Worm (Caenorhabditis elegans): Measurements from ENCODE around the gene F55C12.6.

F55C12.6 gene

ce11 chrII:5876053-5876452, at the start of gene F55C12.6:
F55C12.6 (minus strand) TSS chrII:5876153.
- TF ChIP-seq mab-5 (tag; optimal IDR thresholded peaks at IDR 0.05) (no peak), sma-9 (GFP tag; optimal IDR thresholded peaks at IDR 0.05) (no peak), sma-9 (tag; optimal IDR thresholded peaks at IDR 0.05) (no peak), ceh-16 (tag; optimal IDR thresholded peaks at IDR 0.05) (no peak)

ce11 chrII:5921620-5922019, 45.7 kb upstream of the F55C12.6 start, which contains the start of gene vrk-1:
vrk-1 (plus strand) TSS chrII:5921967.
- TF ChIP-seq elt-1 (tag; optimal IDR thresholded peaks at IDR 0.05) (no peak), snpc-4 (tag; optimal IDR thresholded peaks at IDR 0.05) (no peak), lin-39 (tag; optimal IDR thresholded peaks at IDR 0.05) (no peak), sma-3 (GFP tag; optimal IDR thresholded peaks at IDR 0.05) (no peak), unc-62 (GFP tag; optimal IDR thresholded peaks at IDR 0.05) (no peak)

DNA sequence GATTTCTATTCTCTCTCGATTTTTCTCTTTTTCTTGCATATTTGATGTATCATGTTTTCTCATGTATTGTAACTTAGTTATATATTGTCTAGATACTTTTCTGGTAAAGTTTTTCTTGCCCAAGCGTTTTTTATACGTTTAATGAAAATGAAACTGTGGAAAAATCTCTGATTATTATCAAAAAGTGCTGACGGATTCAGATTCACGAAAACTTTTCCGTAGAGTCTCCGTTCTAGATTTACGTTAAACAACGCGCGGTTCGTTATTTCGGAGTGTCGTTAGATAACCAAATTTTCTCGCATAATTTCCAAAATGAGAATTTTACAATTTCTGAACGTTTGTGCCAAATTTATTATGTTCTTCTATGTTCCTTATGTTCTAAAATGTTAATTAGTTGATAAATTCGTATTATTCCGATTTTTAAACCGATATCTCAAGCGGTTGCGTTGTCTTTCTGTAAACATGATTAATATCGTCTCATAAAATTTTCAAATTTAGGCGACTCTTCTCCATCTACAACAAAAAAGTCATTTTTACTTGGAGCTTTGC, 42.3 kb upstream of the F55C12.6 start, which contains the start of gene ptp-2:
Gene ptp-2, plus strand, starts transcription at position 499 of the 549 bp plus-strand sequence.
- TF ChIP-seq nhr-6 (tag; optimal IDR thresholded peaks at IDR 0.05) (no peak), nhr-25 (tag; optimal IDR thresholded peaks at IDR 0.05) (no peak), nhr-129 (tag; optimal IDR thresholded peaks at IDR 0.05) (peak; percentile 38), Y55F3AM.14 (GFP tag; optimal IDR thresholded peaks at IDR 0.05) (no peak), peb-1 (tag; optimal IDR thresholded peaks at IDR 0.05) (no peak), sma-3 (GFP tag; optimal IDR thresholded peaks at IDR 0.05) (no peak), ceh-16 (tag; optimal IDR thresholded peaks at IDR 0.05) (no peak), gmeb-1 (tag; optimal IDR thresholded peaks at IDR 0.05) (peak; percentile 25), ztf-4 (tag; optimal IDR thresholded peaks at IDR 0.05) (peak; percentile 49), crh-2 (tag; optimal IDR thresholded peaks at IDR 0.05) (no peak), elt-3 (tag; optimal IDR thresholded peaks at IDR 0.05) (no peak), mdl-1 (tag; optimal IDR thresholded peaks at IDR 0.05) (no peak), alr-1 (tag; optimal IDR thresholded peaks at IDR 0.05) (no peak), unc-55 (GFP tag; optimal IDR thresholded peaks at IDR 0.05) (peak; percentile 48), lin-13 (GFP tag; optimal IDR thresholded peaks at IDR 0.05) (peak; percentile 19), lin-39 (tag; optimal IDR thresholded peaks at IDR 0.05) (no peak), nhr-237 (tag; optimal IDR thresholded peaks at IDR 0.05) (no peak), aly-2 (tag; optimal IDR thresholded peaks at IDR 0.05) (no peak), sma-9 (GFP tag; optimal IDR thresholded peaks at IDR 0.05) (no peak), sma-9 (tag; optimal IDR thresholded peaks at IDR 0.05) (no peak), ceh-82 (tag; optimal IDR thresholded peaks at IDR 0.05) (no peak), ama-1 (optimal IDR thresholded peaks at IDR 0.05) (peak; percentile 19), skn-1 (tag; optimal IDR thresholded peaks at IDR 0.05) (no peak), zag-1 (tag; optimal IDR thresholded peaks at IDR 0.05) (no peak), nhr-11 (tag; optimal IDR thresholded peaks at IDR 0.05) (no peak), lsy-2 (tag; optimal IDR thresholded peaks at IDR 0.05) (peak in 1 of 2 experiments; percentile 66), C34F6.9 (tag; optimal IDR thresholded peaks at IDR 0.05) (peak; percentile 69), fos-1 (tag; optimal IDR thresholded peaks at IDR 0.05) (no peak), nhr-23 (tag; optimal IDR thresholded peaks at IDR 0.05) (no peak), lin-11 (tag; optimal IDR thresholded peaks at IDR 0.05) (no peak), ZK546.5 (tag; optimal IDR thresholded peaks at IDR 0.05) (no peak), F13H6.1 (tag; optimal IDR thresholded peaks at IDR 0.05) (no peak)

DNA sequence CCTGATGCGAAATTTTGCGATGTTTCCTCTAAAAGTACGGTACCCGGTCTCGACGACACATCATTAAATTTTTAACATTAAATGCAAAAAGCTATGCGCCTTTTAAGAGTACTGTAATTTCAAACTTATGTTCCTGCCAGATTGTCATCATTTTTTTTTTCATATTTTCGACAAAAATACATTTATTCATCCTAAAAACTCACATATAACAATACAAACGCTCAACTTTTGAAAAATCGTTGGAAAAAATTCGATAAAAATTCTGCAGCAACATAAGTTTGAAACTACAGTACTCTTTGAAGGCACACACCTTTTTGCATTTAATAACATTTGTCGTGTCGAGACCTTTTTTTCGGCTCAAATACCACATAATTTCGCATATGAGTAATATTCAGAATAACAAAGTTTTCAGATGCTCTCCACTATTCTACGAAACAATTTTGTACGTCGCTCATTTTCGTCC, 41.1 kb upstream of the F55C12.6 start, which contains the start of gene frh-1:
Gene frh-1, plus strand, starts transcription at position 413 of the 463 bp plus-strand sequence.
- TF ChIP-seq blmp-1 (tag; optimal IDR thresholded peaks at IDR 0.05; ENCODE audit: insufficient read depth) (no peak), lin-13 (GFP tag; optimal IDR thresholded peaks at IDR 0.05) (no peak), ceh-16 (tag; optimal IDR thresholded peaks at IDR 0.05) (no peak), ztf-4 (tag; optimal IDR thresholded peaks at IDR 0.05) (no peak), elt-1 (tag; optimal IDR thresholded peaks at IDR 0.05) (no peak), unc-39 (tag; optimal IDR thresholded peaks at IDR 0.05) (no peak), nhr-21 (tag; optimal IDR thresholded peaks at IDR 0.05) (no peak), nhr-129 (tag; optimal IDR thresholded peaks at IDR 0.05) (no peak), ama-1 (optimal IDR thresholded peaks at IDR 0.05) (no peak), nhr-77 (tag; optimal IDR thresholded peaks at IDR 0.05) (no peak), fos-1 (tag; optimal IDR thresholded peaks at IDR 0.05) (no peak), F13H6.1 (tag; optimal IDR thresholded peaks at IDR 0.05) (no peak), ceh-82 (tag; optimal IDR thresholded peaks at IDR 0.05) (no peak), elt-3 (tag; optimal IDR thresholded peaks at IDR 0.05) (no peak)
